Worm (Caenorhabditis elegans) whole organism, young adult: ENCODE data around the gene semo-1.

Source experiments
- Y79H2A.3 ChIP-seq: fragments of 200-800 bp; sonication (Bioruptor generic); conservative IDR thresholded peaks from 2 replicates; pipeline ENCODE4 v1.3.6; 2022; ENCODE audit warnings: missing genetic modification reagents, missing genetic modification characterization, missing compliant biosample characterization
- Y95B8A.8 ChIP-seq: fragments of 200-800 bp; sonication (Bioruptor generic); IDR thresholded peaks from 2 replicates; pipeline ENCODE4 v1.3.6; 2022; ENCODE audit warnings: missing genetic modification reagents, missing genetic modification characterization, missing compliant biosample characterization
- dpff-1 ChIP-seq: sonication (generic microtip); optimal IDR thresholded peaks from 2 replicates; lab custom pipeline; 2017; ENCODE audit warnings: mild to moderate bottlenecking, missing genetic modification characterization, missing compliant biosample characterization
- nhr-90 ChIP-seq: sonication (generic microtip); optimal IDR thresholded peaks from 2 replicates; lab custom pipeline; 2016; ENCODE audit warnings: missing genotype, mild to moderate bottlenecking, missing genetic modification characterization, missing compliant biosample characterization
- zim-3 ChIP-seq: sonication (generic microtip); optimal IDR thresholded peaks from 2 replicates; lab custom pipeline; 2017; ENCODE audit warnings: mild to moderate bottlenecking, missing genetic modification characterization, moderate library complexity, missing compliant biosample characterization

ce11 chrIV:14050442-14050841 is 558 bp upstream of the semo-1 start:
- no peak for TF ChIP-seq nhr-90 (tag; lab: Kevin White, UChicago)
- no peak for TF ChIP-seq Y79H2A.3 (GFP tag; lab: Robert Waterston, UW)
- TF ChIP-seq Y95B8A.8 (GFP tag; lab: Robert Waterston, UW), result no peak
- no peak for TF ChIP-seq zim-3 (tag; lab: Kevin White, UChicago)
- TF ChIP-seq dpff-1 (tag; lab: Kevin White, UChicago), result no peak
